Worm (Caenorhabditis elegans) whole organism, L3 larva: ENCODE data around the gene C25F9.10.

ENCODE experiments used
- ZK546.5 ChIP-seq: sonication (generic microtip); optimal IDR thresholded peaks from 2 replicates; lab custom pipeline; 2017; ENCODE audit warnings: missing biosample characterization, missing genetic modification characterization
- ama-1 ChIP-seq: fragments of 150-350 bp; optimal IDR thresholded peaks from 2 replicates; lab custom pipeline; 2018
- elt-2 ChIP-seq: sonication (generic microtip); optimal IDR thresholded peaks from 2 replicates; lab custom pipeline; 2016; ENCODE audit warnings: missing genetic modification reagents, mild to moderate bottlenecking, missing genetic modification characterization, missing compliant biosample characterization
- nfya-1 ChIP-seq: sonication (generic microtip); optimal IDR thresholded peaks from 2 replicates; lab custom pipeline; 2017; ENCODE audit warnings: missing genetic modification characterization, mild to moderate bottlenecking, missing compliant biosample characterization, antibody characterized with exemption, moderate library complexity; ENCODE audit not compliant: insufficient read depth
- nhr-11 ChIP-seq: fragments of 150-350 bp; optimal IDR thresholded peaks from 2 replicates; lab custom pipeline; 2014; ENCODE audit warnings: missing biosample characterization, missing genetic modification characterization
- nhr-67 ChIP-seq: fragments of 150-350 bp; optimal IDR thresholded peaks from 2 replicates; lab custom pipeline; 2014; ENCODE audit warnings: missing biosample characterization, missing genetic modification characterization
- nhr-76 ChIP-seq: fragments of 150-350 bp; sonication (generic microtip); optimal IDR thresholded peaks from 5 replicates; lab custom pipeline; 2014; ENCODE audit warnings: missing biosample characterization, missing genetic modification characterization
- unc-62 ChIP-seq: fragments of 150-350 bp; sonication (generic microtip); optimal IDR thresholded peaks from 4 replicates; lab custom pipeline; 2014; ENCODE audit warnings: missing biosample characterization, missing genetic modification reagents, missing genetic modification characterization

ce11 chrV:19402855-19403254 lies 2.7 kb upstream of the C25F9.10 start, which contains the start of gene C25F9.12:
- TF ChIP-seq unc-62 (GFP tag; lab: Kevin White, UChicago) (no peak), ZK546.5 (tag; lab: Kevin White, UChicago) (no peak), nhr-67 (tag; lab: Kevin White, UChicago) (no peak), nhr-76 (tag; lab: Kevin White, UChicago) (no peak), nhr-11 (tag; lab: Kevin White, UChicago) (no peak), nfya-1 (tag; lab: Kevin White, UChicago) (no peak), ama-1 (lab: Kevin White, UChicago) (no peak), elt-2 (tag; lab: Kevin White, UChicago) (no peak)
